Fruit fly (Drosophila melanogaster) whole organism, pupa: ENCODE data around the gene CG14312.

ENCODE experiments used
- CG15710 ChIP-seq: fragments of 200-800 bp; sonication (Bioruptor generic); optimal IDR thresholded peaks from 2 replicates; lab custom pipeline; 2018; ENCODE audit warnings: missing biosample characterization, mild to moderate bottlenecking, missing genetic modification characterization, moderate library complexity
- CG17806 ChIP-seq: fragments of 200-800 bp; sonication (Bioruptor generic); optimal IDR thresholded peaks from 2 replicates; lab custom pipeline; 2018; ENCODE audit warnings: missing biosample characterization, mild to moderate bottlenecking, missing genetic modification characterization, moderate library complexity

DNA sequence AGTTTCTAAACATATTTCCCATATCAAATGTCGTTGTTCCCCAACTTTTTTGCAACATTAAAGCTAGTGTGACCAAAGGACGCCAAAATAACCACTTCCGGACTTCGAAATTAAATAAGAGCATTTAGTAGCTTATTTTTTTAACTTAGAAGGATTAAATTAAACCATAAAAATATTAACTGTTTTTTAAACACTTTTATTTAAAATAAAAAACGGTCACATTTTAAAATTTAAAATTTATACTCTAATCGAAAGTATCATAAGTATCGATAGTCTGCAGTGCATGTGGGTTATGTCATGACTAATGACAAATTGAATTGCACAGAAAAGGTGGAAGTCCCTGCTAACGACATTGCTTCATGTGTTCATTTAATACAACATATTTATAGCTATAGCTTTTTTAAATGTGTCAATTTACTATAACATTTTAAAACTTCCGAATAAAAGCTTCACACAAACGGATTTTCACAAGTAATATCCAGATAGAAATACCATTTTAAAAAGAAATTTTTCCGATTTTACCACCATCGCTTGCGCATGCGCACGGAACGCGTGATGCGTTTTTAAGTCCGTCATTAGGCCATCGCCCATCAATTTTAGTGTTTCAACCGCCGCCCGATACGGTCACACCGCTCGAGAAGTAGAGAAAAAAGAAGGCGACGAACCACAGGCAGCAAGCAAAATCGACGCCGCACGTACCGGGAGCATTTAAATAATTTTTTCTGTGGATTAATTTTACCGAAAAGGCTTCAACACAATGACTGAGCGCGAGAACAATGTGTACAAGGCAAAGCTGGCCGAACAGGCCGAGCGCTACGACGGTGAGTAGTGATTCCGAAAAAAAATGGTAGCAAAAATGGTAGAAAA lies 41.0 kb downstream of the CG14312 start, which contains the start of the genes CG7156 and 14-3-3epsilon:
- TF ChIP-seq CG15710 (tag; lab: Kevin White, UChicago): no peak
- no peak for TF ChIP-seq CG17806
